Worm (Caenorhabditis elegans) whole organism, L4 larva: ENCODE measurements around the gene F27B3.6.
"Not testable (repeated sequence)": the region's sequence is repeated elsewhere in the genome, so short reads cannot be mapped to it uniquely, and the experiment has no call there.

Source experiments
- aly-2 ChIP-seq: sonication (generic microtip); optimal IDR thresholded peaks from 2 replicates; lab custom pipeline; 2018; ENCODE audit warnings: missing biosample characterization, missing genetic modification characterization
- unc-62 ChIP-seq, 3 experiments: fragments of 150-350 bp in 1 of 3; sonication (generic microtip); optimal IDR thresholded peaks in 2 of 3; peaks in 1 of 3; 1 replicate in 1 of 3; 2 replicates in 2 of 3; lab custom pipeline; 2014 to 2017; ENCODE audit warnings: missing biosample characterization in 3 of 3, missing genetic modification characterization in 3 of 3, missing genetic modification reagents in 3 of 3, missing genotype in 1 of 3

DNA sequence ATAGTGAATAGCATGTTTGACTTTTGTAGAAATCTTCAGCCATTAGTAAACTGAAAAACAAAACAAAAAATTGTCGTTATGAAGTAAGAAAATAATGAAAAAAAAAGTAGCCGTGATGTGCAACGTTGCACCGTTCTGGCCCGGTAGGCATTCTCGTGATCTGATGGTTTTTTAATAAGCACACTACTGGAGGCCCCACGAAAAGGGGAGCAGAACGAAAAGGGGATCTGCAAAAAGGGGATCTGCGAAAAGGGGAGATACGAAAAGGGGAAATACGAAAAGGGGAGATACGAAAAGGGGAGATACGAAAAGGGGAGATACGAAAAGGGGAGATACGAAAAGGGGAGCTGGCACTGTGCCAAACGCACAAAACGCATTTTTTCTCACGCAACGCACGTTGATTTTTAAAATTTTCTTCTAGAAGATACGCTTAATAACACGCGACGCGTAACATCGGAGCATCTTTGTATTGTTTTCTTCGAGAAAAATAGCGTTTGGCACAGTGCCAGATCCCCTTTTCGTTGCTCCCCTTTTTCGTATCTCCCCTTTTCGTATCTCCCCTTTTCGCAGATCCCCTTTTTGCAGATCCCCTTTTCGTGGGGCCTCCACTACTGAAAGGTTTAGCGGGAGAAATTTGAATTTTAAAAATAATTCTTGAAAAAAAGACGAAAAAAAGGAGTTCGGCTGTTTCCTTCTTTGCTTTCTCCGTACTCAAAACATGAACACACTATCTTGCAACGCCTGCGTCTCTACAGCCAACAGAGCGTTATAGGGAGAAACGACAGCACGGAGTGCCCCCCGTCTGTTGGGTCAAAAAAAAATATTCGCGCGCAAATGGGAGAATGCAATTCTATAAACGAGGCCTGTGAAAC, 27.0 kb downstream of the F27B3.6 start, which contains the start of gene C09E7.7:
- TF ChIP-seq unc-62 (GFP tag; optimal IDR thresholded peaks at IDR 0.05 in 1 of 2; lab: Kevin White, UChicago) = peak in 1 of 2 experiments; percentile 63
- TF ChIP-seq unc-62 (tag; optimal IDR thresholded peaks at IDR 0.05; lab: Kevin White, UChicago); aly-2 (tag; lab: Kevin White, UChicago): not testable (repeated sequence)
